Fruit fly (Drosophila melanogaster): ENCODE measurements around the gene TotA.

TotA gene

dm6 chr3R:20872688-20873087 lies 1.9 kb downstream of the TotA start, which contains the start of gene TotC:
TotC (plus strand) TSS chr3R:20872988.
- no peak for TF ChIP-seq psq (optimal IDR thresholded peaks at IDR 0.05)
- TF ChIP-seq usp (GFP tag; optimal IDR thresholded peaks at IDR 0.05): no peak
- TF ChIP-seq EcR (GFP tag; optimal IDR thresholded peaks at IDR 0.05): no peak
- TF ChIP-seq pan (optimal IDR thresholded peaks at IDR 0.05): no peak
- TF ChIP-seq CG8478 (optimal IDR thresholded peaks at IDR 0.05): no peak
- no peak for TF ChIP-seq Dll (optimal IDR thresholded peaks at IDR 0.05)

DNA sequence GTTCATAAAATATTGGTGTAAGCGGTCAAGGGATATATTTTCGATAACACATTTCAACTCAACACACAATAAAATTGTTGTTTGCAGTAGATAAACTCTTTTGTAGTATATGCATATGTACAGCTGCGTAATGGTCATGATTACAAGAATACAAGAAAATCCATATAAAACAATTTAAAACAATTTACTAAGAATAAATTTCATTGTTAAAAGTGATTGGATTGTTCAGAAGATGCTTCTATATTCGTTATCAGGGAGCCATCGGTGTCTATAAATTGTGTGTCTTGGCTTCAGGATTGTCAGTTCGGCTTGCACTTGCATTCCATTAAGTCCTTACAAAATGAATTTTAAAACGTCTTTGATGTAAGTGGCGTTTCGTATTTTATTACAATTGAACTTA lies 2.8 kb downstream of the TotA start, which contains the start of gene TotB:
Gene TotB (plus strand): TSS at position 301 of the 400 bp plus-strand sequence.
- no peak for TF ChIP-seq Dll (optimal IDR thresholded peaks at IDR 0.05)
- TF ChIP-seq CG8478 (optimal IDR thresholded peaks at IDR 0.05): no peak
- no peak for TF ChIP-seq EcR (GFP tag; optimal IDR thresholded peaks at IDR 0.05)
- no peak for TF ChIP-seq psq (optimal IDR thresholded peaks at IDR 0.05)
- TF ChIP-seq pan (optimal IDR thresholded peaks at IDR 0.05): no peak
- no peak for TF ChIP-seq usp (GFP tag; optimal IDR thresholded peaks at IDR 0.05)

DNA sequence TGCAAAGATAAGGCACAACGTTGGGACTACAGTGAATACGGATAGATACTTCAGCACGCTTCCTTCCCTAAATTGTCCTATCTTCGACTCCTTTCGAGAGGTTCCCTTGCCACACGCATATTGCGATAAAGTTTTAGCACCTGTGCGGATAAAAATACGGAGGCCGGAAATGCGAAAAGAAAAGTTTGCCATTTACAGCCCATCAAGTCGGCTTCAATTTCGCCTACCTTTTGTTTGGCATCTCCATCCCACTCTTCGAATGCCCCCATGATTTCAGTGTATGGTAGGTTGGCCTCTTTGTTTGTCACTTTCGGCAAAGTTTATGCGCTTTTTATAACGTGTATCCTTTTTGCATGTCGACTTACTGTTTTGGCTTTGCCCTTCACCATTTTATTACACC lies 5.8 kb downstream of the TotA start:
- TF ChIP-seq CG8478 (optimal IDR thresholded peaks at IDR 0.05): no peak
- no peak for TF ChIP-seq pan (optimal IDR thresholded peaks at IDR 0.05)
- no peak for TF ChIP-seq EcR (GFP tag; optimal IDR thresholded peaks at IDR 0.05)

DNA sequence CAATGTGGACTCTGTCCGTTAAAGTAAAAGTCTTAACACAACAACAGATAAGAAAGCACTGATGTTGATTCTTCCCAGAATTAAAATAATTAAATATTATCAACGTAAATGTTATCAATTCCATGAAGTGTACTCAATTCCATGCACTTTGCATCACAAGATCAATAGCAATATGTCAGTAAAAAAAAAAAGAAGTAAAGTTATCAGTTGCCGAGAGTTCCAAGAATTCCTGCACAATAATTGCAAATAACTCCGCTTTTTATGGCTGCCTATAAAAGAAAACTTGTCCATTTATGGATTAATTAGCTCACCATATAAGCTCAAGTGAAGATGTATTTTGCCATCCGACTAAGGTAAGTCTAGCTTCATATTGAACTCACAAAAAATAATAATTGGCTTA lies 6.6 kb downstream of the TotA start, which contains the start of gene TotZ:
Gene TotZ (plus strand): TSS at position 301 of the 400 bp plus-strand sequence.
- no peak for TF ChIP-seq pan (optimal IDR thresholded peaks at IDR 0.05)
- TF ChIP-seq CG8478 (optimal IDR thresholded peaks at IDR 0.05): no peak
- no peak for TF ChIP-seq EcR (GFP tag; optimal IDR thresholded peaks at IDR 0.05)
- TF ChIP-seq psq (optimal IDR thresholded peaks at IDR 0.05): no peak
- TF ChIP-seq usp (GFP tag; optimal IDR thresholded peaks at IDR 0.05): no peak
- no peak for TF ChIP-seq Dll (optimal IDR thresholded peaks at IDR 0.05)

DNA sequence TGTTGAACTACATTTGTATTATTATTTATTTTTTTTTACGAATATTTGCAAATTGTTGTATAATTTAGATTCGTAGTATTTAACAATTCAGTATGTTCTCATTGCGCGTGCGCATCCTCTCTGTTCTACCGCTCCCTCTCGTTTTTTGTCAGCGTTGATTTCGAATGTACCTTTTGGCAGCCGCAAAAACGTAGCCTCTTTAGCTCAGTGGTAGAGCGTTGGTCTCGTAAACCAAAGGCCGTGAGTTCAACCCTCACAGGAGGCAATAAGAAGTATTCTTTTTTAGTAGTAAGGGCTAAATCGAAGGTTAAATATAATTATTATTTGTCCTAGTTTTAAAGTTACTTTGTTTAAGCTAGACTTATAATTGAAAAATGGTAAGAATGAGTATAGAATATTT lies 19.7 kb downstream of the TotA start:
- no peak for TF ChIP-seq EcR (GFP tag; optimal IDR thresholded peaks at IDR 0.05)

DNA sequence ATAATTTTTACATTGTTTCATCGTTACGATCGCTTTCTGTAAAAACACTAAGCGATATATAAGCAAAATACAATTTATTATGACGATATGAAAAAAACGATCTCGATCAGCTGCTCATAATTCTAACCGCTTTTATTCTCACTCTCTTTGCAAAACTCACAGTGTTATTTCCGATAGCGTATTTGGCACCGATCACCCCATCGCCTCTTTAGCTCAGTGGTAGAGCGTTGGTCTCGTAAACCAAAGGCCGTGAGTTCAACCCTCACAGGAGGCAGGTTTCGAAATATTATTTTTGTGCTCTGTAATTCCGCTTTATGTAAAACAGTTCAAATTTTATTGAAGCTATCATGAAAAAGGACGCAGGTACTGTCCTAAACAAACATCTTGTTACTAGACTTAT lies 20.1 kb downstream of the TotA start:
- TF ChIP-seq usp (GFP tag; optimal IDR thresholded peaks at IDR 0.05) (no peak), psq (optimal IDR thresholded peaks at IDR 0.05) (no peak), EcR (GFP tag; optimal IDR thresholded peaks at IDR 0.05) (no peak), CG8478 (optimal IDR thresholded peaks at IDR 0.05) (no peak), Dll (optimal IDR thresholded peaks at IDR 0.05) (no peak), pan (optimal IDR thresholded peaks at IDR 0.05) (no peak)

dm6 chr3R:20891495-20891894 lies 20.7 kb downstream of the TotA start:
- TF ChIP-seq pan (optimal IDR thresholded peaks at IDR 0.05) (no peak), CG8478 (optimal IDR thresholded peaks at IDR 0.05) (no peak), usp (GFP tag; optimal IDR thresholded peaks at IDR 0.05) (no peak), EcR (GFP tag; optimal IDR thresholded peaks at IDR 0.05) (no peak), psq (optimal IDR thresholded peaks at IDR 0.05) (no peak), Dll (optimal IDR thresholded peaks at IDR 0.05) (no peak)

dm6 chr3R:20897128-20897527 lies 26.3 kb downstream of the TotA start, which contains the start of gene Ktl:
Ktl (minus strand) TSS chr3R:20897320.
- TF ChIP-seq pan (optimal IDR thresholded peaks at IDR 0.05) (no peak), Dll (optimal IDR thresholded peaks at IDR 0.05) (no peak), psq (optimal IDR thresholded peaks at IDR 0.05) (no peak), usp (GFP tag; optimal IDR thresholded peaks at IDR 0.05) (no peak), EcR (GFP tag; optimal IDR thresholded peaks at IDR 0.05) (no peak), CG8478 (optimal IDR thresholded peaks at IDR 0.05) (no peak)

DNA sequence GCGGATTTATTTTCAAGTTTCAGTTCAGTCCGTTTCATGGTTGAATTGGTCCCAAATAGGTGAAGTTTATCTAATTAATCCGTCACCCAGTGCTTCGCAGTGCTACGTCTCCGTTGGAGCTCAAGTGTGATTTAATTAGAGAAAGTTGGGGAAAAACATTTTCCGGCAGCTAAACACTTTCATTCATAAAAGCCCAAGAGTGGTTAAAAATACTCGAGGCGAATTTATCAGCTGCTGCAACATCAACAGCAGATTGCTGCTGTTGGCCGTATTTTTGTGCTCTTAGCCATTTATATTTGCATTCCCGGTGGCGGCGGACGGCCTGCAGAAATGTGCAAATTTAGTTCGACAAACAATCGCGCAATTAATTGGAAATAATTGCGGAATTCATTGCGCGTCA lies 30.8 kb downstream of the TotA start, which contains the start of gene Grik:
Gene Grik (plus strand): TSS at position 301 of the 400 bp plus-strand sequence.
- TF ChIP-seq Dll (optimal IDR thresholded peaks at IDR 0.05) (no peak), pan (optimal IDR thresholded peaks at IDR 0.05) (no peak)

DNA sequence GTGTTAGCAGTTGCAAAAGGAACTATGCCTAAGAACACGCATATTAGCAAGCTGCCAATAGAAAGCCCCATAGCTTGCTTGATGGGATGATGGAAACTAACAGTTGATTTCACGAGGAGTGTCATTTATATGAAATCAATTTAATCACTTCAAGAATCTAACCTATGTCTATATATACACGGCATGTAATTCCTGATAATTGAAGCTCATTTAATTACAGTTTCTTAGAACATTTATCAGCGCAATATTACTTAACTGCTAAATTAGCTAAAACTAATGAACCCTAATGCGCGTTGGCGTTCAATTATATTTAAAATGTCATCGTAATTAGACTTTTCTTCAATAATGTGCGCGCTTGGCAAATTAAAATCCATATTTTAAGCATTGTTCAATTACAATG lies 34.6 kb downstream of the TotA start, which contains the start of gene TotX:
Gene TotX (minus strand): TSS at position 101 of the 400 bp plus-strand sequence.
- TF ChIP-seq pan (optimal IDR thresholded peaks at IDR 0.05) (no peak), Dll (optimal IDR thresholded peaks at IDR 0.05) (no peak), CG8478 (optimal IDR thresholded peaks at IDR 0.05) (no peak), EcR (GFP tag; optimal IDR thresholded peaks at IDR 0.05) (no peak)

DNA sequence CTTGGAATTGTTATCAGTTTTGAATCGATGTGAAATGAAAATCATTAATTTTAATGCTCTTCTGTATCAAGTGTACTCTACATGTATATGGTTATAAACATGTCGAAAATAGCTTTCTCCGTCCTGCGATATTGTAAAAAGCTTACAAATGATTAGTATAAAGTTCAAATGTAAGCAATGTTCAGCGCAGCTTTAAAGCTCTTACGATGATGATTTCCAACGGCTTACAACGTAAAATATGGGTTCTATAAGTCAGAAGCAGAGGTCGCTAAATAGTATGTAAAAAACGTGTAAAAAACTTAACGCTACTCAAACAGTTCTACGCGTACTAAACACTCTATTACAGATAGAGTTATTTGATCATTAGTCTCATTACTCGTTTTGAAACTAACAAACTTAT lies 37.8 kb downstream of the TotA start:
- TF ChIP-seq usp (GFP tag; optimal IDR thresholded peaks at IDR 0.05): no peak
- TF ChIP-seq psq (optimal IDR thresholded peaks at IDR 0.05): no peak
- no peak for TF ChIP-seq pan (optimal IDR thresholded peaks at IDR 0.05)
- TF ChIP-seq Dll (optimal IDR thresholded peaks at IDR 0.05): no peak
- no peak for TF ChIP-seq EcR (GFP tag; optimal IDR thresholded peaks at IDR 0.05)
- TF ChIP-seq CG8478 (optimal IDR thresholded peaks at IDR 0.05): no peak

DNA sequence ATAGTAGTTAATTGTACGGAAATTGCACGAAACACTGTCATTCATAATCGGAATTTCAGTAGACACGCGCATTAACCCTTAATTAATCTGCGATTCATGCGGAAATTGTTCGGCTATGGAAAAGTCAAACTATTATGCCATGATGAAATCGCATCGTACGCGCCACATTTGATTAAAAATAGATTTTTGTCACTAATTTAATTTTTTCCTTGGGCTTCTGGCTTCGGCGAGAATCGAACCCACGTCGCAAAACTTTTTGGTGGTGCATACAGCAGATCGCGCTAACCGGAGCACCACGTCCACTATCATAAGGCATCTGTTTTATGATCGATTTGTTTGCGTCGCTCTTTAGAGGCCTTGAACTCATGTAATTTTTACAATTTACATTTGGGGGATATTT lies 41.9 kb downstream of the TotA start:
- TF ChIP-seq usp (GFP tag; optimal IDR thresholded peaks at IDR 0.05): no peak
- no peak for TF ChIP-seq psq (optimal IDR thresholded peaks at IDR 0.05)
- no peak for TF ChIP-seq EcR (GFP tag; optimal IDR thresholded peaks at IDR 0.05)
- no peak for TF ChIP-seq Dll (optimal IDR thresholded peaks at IDR 0.05)

- no peak for TF ChIP-seq pan (optimal IDR thresholded peaks at IDR 0.05)
- no peak for TF ChIP-seq psq (optimal IDR thresholded peaks at IDR 0.05)
Observed at dm6 chr3R:20914103-20914502, 43.3 kb downstream of the TotA start, which contains the start of gene hdly. hdly (plus strand) TSS chr3R:20914296.

DNA sequence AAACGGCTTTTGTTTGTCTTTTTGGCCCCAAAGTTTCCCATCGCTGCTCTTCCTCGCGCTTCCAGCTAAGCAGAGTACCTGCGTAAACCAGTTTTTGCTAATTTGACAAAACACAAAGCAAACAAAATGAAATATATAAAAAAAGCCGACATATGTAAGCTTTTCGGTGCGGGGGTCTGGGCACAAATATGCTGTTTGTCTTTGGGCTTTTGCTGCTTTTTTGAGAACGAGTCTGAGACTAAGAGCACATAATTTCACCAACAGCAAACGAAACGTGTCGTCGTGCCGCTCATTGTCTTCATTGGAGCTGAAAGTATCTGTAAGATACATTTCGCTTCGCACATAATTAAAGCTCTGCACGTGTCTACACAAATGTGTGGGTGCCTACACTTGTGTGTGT lies 45.0 kb downstream of the TotA start:
- TF ChIP-seq CG8478 (optimal IDR thresholded peaks at IDR 0.05) (no peak), usp (GFP tag; optimal IDR thresholded peaks at IDR 0.05) (no peak)

Measured in whole organism.